Fruit fly (Drosophila melanogaster) whole organism, embryonic: Measurements from ENCODE around the gene Polr1B.

Experiments used
- Adf1 ChIP-seq: fragments of 200-800 bp; sonication (Bioruptor generic); IDR thresholded peaks from 2 replicates; pipeline ENCODE4 v1.3.6; 2022; ENCODE audit warnings: missing biosample characterization, missing genetic modification characterization
- CG10274 ChIP-seq: fragments of 200-800 bp; sonication (Bioruptor generic); optimal IDR thresholded peaks from 3 replicates; lab custom pipeline; 2017; ENCODE audit warnings: missing biosample characterization, mild to moderate bottlenecking, missing genetic modification characterization
- CG10366 ChIP-seq: fragments of 200-800 bp; sonication (Bioruptor generic); IDR thresholded peaks from 2 replicates; pipeline ENCODE4 v1.3.6; 2022; ENCODE audit warnings: missing biosample characterization, missing genetic modification characterization
- CG10565 ChIP-seq: fragments of 200-800 bp; sonication (Bioruptor generic); optimal IDR thresholded peaks from 3 replicates; lab custom pipeline; 2016; ENCODE audit warnings: missing biosample characterization, mild to moderate bottlenecking, missing genetic modification characterization
- CG10654 ChIP-seq: fragments of 200-800 bp; sonication (Bioruptor generic); optimal IDR thresholded peaks from 2 replicates; lab custom pipeline; 2016; ENCODE audit warnings: missing biosample characterization, missing genetic modification characterization
- CG11723 ChIP-seq: fragments of 200-800 bp; sonication (Bioruptor generic); optimal IDR thresholded peaks from 2 replicates; lab custom pipeline; 2017; ENCODE audit warnings: missing biosample characterization, mild to moderate bottlenecking, missing genetic modification characterization
- CG12391 ChIP-seq: fragments of 200-800 bp; sonication (Bioruptor generic); optimal IDR thresholded peaks from 3 replicates; lab custom pipeline; 2018; ENCODE audit warnings: missing biosample characterization, mild to moderate bottlenecking, missing genetic modification characterization, moderate library complexity
- CG12769 ChIP-seq: fragments of 200-800 bp; sonication (Bioruptor generic); optimal IDR thresholded peaks from 2 replicates; lab custom pipeline; 2019; ENCODE audit warnings: missing biosample characterization, mild to moderate bottlenecking, missing genetic modification characterization, moderate library complexity
- CG13123 ChIP-seq: fragments of 200-800 bp; sonication (Bioruptor generic); optimal IDR thresholded peaks from 2 replicates; lab custom pipeline; 2016; ENCODE audit warnings: missing biosample characterization, missing genetic modification characterization
- CG17361 ChIP-seq: fragments of 200-800 bp; sonication (Bioruptor generic); IDR thresholded peaks from 3 replicates; pipeline ENCODE4 v1.3.6; 2022; ENCODE audit warnings: missing biosample characterization, missing genetic modification characterization
- CG2116 ChIP-seq: fragments of 200-800 bp; sonication (Bioruptor generic); optimal IDR thresholded peaks from 3 replicates; lab custom pipeline; 2018; ENCODE audit warnings: missing biosample characterization, mild to moderate bottlenecking, missing genetic modification characterization
- CG2202 ChIP-seq: fragments of 200-800 bp; sonication (Bioruptor generic); optimal IDR thresholded peaks from 2 replicates; lab custom pipeline; 2018; ENCODE audit warnings: missing biosample characterization, mild to moderate bottlenecking, missing genetic modification characterization
- CG2712 ChIP-seq: fragments of 200-800 bp; optimal IDR thresholded peaks from 3 replicates; lab custom pipeline; 2019; ENCODE audit warnings: missing biosample characterization, mild to moderate bottlenecking, missing genetic modification characterization, moderate library complexity
- CG30403 ChIP-seq: fragments of 200-800 bp; sonication (Bioruptor generic); optimal IDR thresholded peaks from 3 replicates; lab custom pipeline; 2016; ENCODE audit warnings: missing biosample characterization, missing genetic modification characterization
- CG30431 ChIP-seq: fragments of 200-800 bp; sonication (Bioruptor generic); optimal IDR thresholded peaks from 2 replicates; lab custom pipeline; 2017; ENCODE audit warnings: missing biosample characterization, missing genetic modification characterization
- CG3995 ChIP-seq: fragments of 200-800 bp; sonication (Bioruptor generic); optimal IDR thresholded peaks from 3 replicates; lab custom pipeline; 2016; ENCODE audit warnings: missing biosample characterization, missing genetic modification characterization
- CG4282 ChIP-seq: fragments of 200-800 bp; sonication (Bioruptor generic); optimal IDR thresholded peaks from 2 replicates; lab custom pipeline; 2016; ENCODE audit warnings: missing biosample characterization, missing genetic modification characterization
- CG4404 ChIP-seq: fragments of 200-800 bp; sonication (Bioruptor generic); IDR thresholded peaks from 2 replicates; pipeline ENCODE4 v1.3.6; 2022; ENCODE audit warnings: missing biosample characterization, missing genetic modification characterization
- CG6175 ChIP-seq: fragments of 200-800 bp; sonication (Bioruptor generic); IDR thresholded peaks from 3 replicates; pipeline ENCODE4 v1.3.6; 2022; ENCODE audit warnings: missing biosample characterization, missing genetic modification characterization
- CG6683 ChIP-seq: fragments of 200-800 bp; sonication (Bioruptor generic); optimal IDR thresholded peaks from 2 replicates; lab custom pipeline; 2017; ENCODE audit warnings: missing biosample characterization, mild to moderate bottlenecking, missing genetic modification characterization, missing genetic modification reagents
- CG6765 ChIP-seq: fragments of 200-800 bp; sonication (Bioruptor generic); optimal IDR thresholded peaks from 3 replicates; lab custom pipeline; 2017; ENCODE audit warnings: missing biosample characterization, mild to moderate bottlenecking, missing genetic modification characterization
- CG7372 ChIP-seq: fragments of 200-800 bp; sonication (Bioruptor generic); IDR thresholded peaks from 2 replicates; pipeline ENCODE4 v1.3.6; 2022; ENCODE audit warnings: missing biosample characterization, missing genetic modification characterization
- CG7963 ChIP-seq: fragments of 200-800 bp; sonication (Bioruptor generic); IDR thresholded peaks from 3 replicates; pipeline ENCODE4 v1.3.6; 2022; ENCODE audit warnings: missing biosample characterization, missing genetic modification characterization; ENCODE audit not compliant: partially characterized antibody
- CG8359 ChIP-seq: fragments of 200-800 bp; sonication (Bioruptor generic); optimal IDR thresholded peaks from 2 replicates; lab custom pipeline; 2017; ENCODE audit warnings: missing biosample characterization, mild to moderate bottlenecking, missing genetic modification characterization, borderline replicate concordance
- CG8388 ChIP-seq: fragments of 200-800 bp; sonication (Bioruptor generic); optimal IDR thresholded peaks from 2 replicates; lab custom pipeline; 2019; ENCODE audit warnings: missing biosample characterization, mild to moderate bottlenecking, missing genetic modification characterization, moderate library complexity
- CTCF ChIP-seq: fragments of 200-800 bp; sonication (Bioruptor generic); optimal IDR thresholded peaks from 2 replicates; lab custom pipeline; 2017; ENCODE audit warnings: missing biosample characterization, mild to moderate bottlenecking, missing genetic modification characterization, moderate library complexity
- Deaf1 ChIP-seq: fragments of 200-800 bp; optimal IDR thresholded peaks from 3 replicates; lab custom pipeline; 2019; ENCODE audit warnings: missing biosample characterization, mild to moderate bottlenecking, missing genetic modification characterization, moderate library complexity
- HLH4C ChIP-seq: fragments of 200-800 bp; sonication (Bioruptor generic); IDR thresholded peaks from 3 replicates; pipeline ENCODE4 v1.3.6; 2022; ENCODE audit warnings: missing biosample characterization, missing genetic modification characterization; ENCODE audit not compliant: partially characterized antibody
- Max ChIP-seq: fragments of 200-800 bp; sonication (Bioruptor generic); optimal IDR thresholded peaks from 2 replicates; lab custom pipeline; 2016; ENCODE audit warnings: missing biosample characterization, mild to moderate bottlenecking, missing genetic modification characterization
- NFAT ChIP-seq: fragments of 200-800 bp; sonication (Bioruptor generic); IDR thresholded peaks from 2 replicates; pipeline ENCODE4 v1.3.6; 2022; ENCODE audit warnings: missing biosample characterization, missing genetic modification characterization
- Nf-YA ChIP-seq: fragments of 200-800 bp; sonication (Bioruptor generic); IDR thresholded peaks from 2 replicates; pipeline ENCODE4 v1.3.6; 2022; ENCODE audit warnings: missing biosample characterization, missing genetic modification characterization
- Optix ChIP-seq: fragments of 200-800 bp; sonication (Bioruptor generic); IDR thresholded peaks from 3 replicates; pipeline ENCODE4 v1.3.6; 2022; ENCODE audit warnings: missing biosample characterization, missing genetic modification characterization
- Poxn ChIP-seq: fragments of 200-800 bp; sonication (Bioruptor generic); IDR thresholded peaks from 2 replicates; pipeline ENCODE4 v1.3.6; 2022; ENCODE audit warnings: missing biosample characterization, missing genetic modification characterization
- Sox102F ChIP-seq: fragments of 200-800 bp; sonication (Bioruptor generic); optimal IDR thresholded peaks from 2 replicates; lab custom pipeline; 2018; ENCODE audit warnings: missing biosample characterization, mild to moderate bottlenecking, missing genetic modification characterization, moderate library complexity
- bigmax ChIP-seq: fragments of 200-800 bp; sonication (Bioruptor generic); optimal IDR thresholded peaks from 2 replicates; lab custom pipeline; 2018; ENCODE audit warnings: missing biosample characterization, mild to moderate bottlenecking, missing genetic modification characterization
- cato ChIP-seq: fragments of 200-800 bp; sonication (Bioruptor generic); optimal IDR thresholded peaks from 2 replicates; lab custom pipeline; 2016; ENCODE audit warnings: missing biosample characterization, missing genetic modification characterization, borderline replicate concordance
- emc ChIP-seq: fragments of 200-800 bp; sonication (Bioruptor generic); optimal IDR thresholded peaks from 2 replicates; lab custom pipeline; 2016; ENCODE audit warnings: missing biosample characterization, missing genetic modification characterization
- ewg ChIP-seq: fragments of 200-800 bp; sonication (Bioruptor generic); optimal IDR thresholded peaks from 3 replicates; lab custom pipeline; 2017; ENCODE audit warnings: mild to moderate bottlenecking, missing biosample characterization, missing genetic modification reagents, missing genetic modification characterization
- gsb-n ChIP-seq: fragments of 200-800 bp; sonication (Bioruptor generic); optimal IDR thresholded peaks from 3 replicates; lab custom pipeline; 2018; ENCODE audit warnings: missing biosample characterization, mild to moderate bottlenecking, missing genetic modification characterization
- jing ChIP-seq: fragments of 200-800 bp; sonication (Bioruptor generic); optimal IDR thresholded peaks from 2 replicates; lab custom pipeline; 2018; ENCODE audit warnings: missing biosample characterization, mild to moderate bottlenecking, missing genetic modification characterization
- lola ChIP-seq, 3 experiments: fragments of >200 bp in 2 of 3; fragments of 200-800 bp in 1 of 3; sonication (Bioruptor generic) in 1 of 3; optimal IDR thresholded peaks; 2 replicates each; lab custom pipeline; 2017 to 2019; ENCODE audit warnings: missing biosample characterization in 3 of 3, missing genetic modification characterization in 3 of 3, mild to moderate bottlenecking in 1 of 3, moderate library complexity in 1 of 3
- onecut ChIP-seq: fragments of 200-800 bp; sonication (Bioruptor generic); IDR thresholded peaks from 2 replicates; pipeline ENCODE4 v1.3.6; 2022; ENCODE audit warnings: missing biosample characterization, missing genetic modification characterization
- p53 ChIP-seq: fragments of 200-800 bp; sonication (Bioruptor generic); optimal IDR thresholded peaks from 2 replicates; lab custom pipeline; 2016; ENCODE audit warnings: missing biosample characterization, missing genetic modification characterization
- phol ChIP-seq: fragments of 200-800 bp; sonication (Bioruptor generic); optimal IDR thresholded peaks from 3 replicates; lab custom pipeline; 2018; ENCODE audit warnings: missing biosample characterization, mild to moderate bottlenecking, missing genetic modification characterization, moderate library complexity
- scrt ChIP-seq: fragments of 200-800 bp; sonication (Bioruptor generic); optimal IDR thresholded peaks from 2 replicates; lab custom pipeline; 2018; ENCODE audit warnings: missing biosample characterization, mild to moderate bottlenecking, missing genetic modification characterization, moderate library complexity
- sqz ChIP-seq: fragments of 200-800 bp; sonication (Bioruptor generic); optimal IDR thresholded peaks from 3 replicates; lab custom pipeline; 2018; ENCODE audit warnings: missing biosample characterization, mild to moderate bottlenecking, missing genetic modification characterization
- sr ChIP-seq: fragments of 200-800 bp; sonication (Bioruptor generic); IDR thresholded peaks from 3 replicates; pipeline ENCODE4 v1.3.6; 2022; ENCODE audit warnings: missing biosample characterization, missing genetic modification characterization
- tup ChIP-seq: fragments of 200-800 bp; sonication (Bioruptor generic); optimal IDR thresholded peaks from 2 replicates; lab custom pipeline; 2016; ENCODE audit warnings: missing biosample characterization, mild to moderate bottlenecking, missing genetic modification characterization, moderate library complexity
- wdn ChIP-seq: fragments of 200-800 bp; sonication (Bioruptor generic); IDR thresholded peaks from 2 replicates; pipeline ENCODE4 v1.3.6; 2022; ENCODE audit warnings: missing biosample characterization, missing genetic modification characterization

Gene Polr1B

dm6 chr2L:441927-442691 lies 38.0 kb downstream of the Polr1B start (continued):
- TF ChIP-seq CG12391 (tag; lab: Kevin White, UChicago) (peak; percentile 87), CG10274 (GFP tag; lab: Kevin White, UChicago) (no peak), onecut (GFP tag; lab: Robert Waterston, UW) (peak; percentile 80), CG17361 (peak; percentile 84), CG7963 (GFP tag; lab: Robert Waterston, UW) (no peak), CG10654 (peak; percentile 85), scrt (no peak), CG10565 (peak; percentile 25), sqz (GFP tag; lab: Kevin White, UChicago) (peak; percentile 45), bigmax (GFP tag; lab: Kevin White, UChicago) (no peak), CG11723 (GFP tag; lab: Kevin White, UChicago) (peak; percentile 66), CG2202 (tag; lab: Kevin White, UChicago) (peak; percentile 81), Sox102F (GFP tag; lab: Kevin White, UChicago) (peak; percentile 90), CG2712 (tag; lab: Kevin White, UChicago) (peak; percentile 92), CG8388 (GFP tag; lab: Kevin White, UChicago) (peak; percentile 78), HLH4C (GFP tag; lab: Robert Waterston, UW) (no peak), cato (peak; percentile 73), CG12769 (tag; lab: Kevin White, UChicago) (peak; percentile 80), CG4404 (peak; percentile 83), CG3995 (GFP tag; lab: Kevin White, UChicago) (no peak), NFAT (no peak), wdn (GFP tag; lab: Robert Waterston, UW) (peak; percentile 27; the same call in 1 of the 2 replicates), CG6683 (GFP tag; lab: Kevin White, UChicago) (no peak), emc (GFP tag; lab: Kevin White, UChicago) (peak; percentile 53), CG7372 (GFP tag; lab: Robert Waterston, UW) (peak; percentile 42; the same call in 1 of the 2 replicates), p53 (GFP tag; lab: Kevin White, UChicago) (peak; percentile 72), tup (GFP tag; lab: Kevin White, UChicago) (peak; percentile 59), CG10366 (peak; percentile 84), CG2116 (peak; percentile 44), CG30403 (peak; percentile 78), CG6175 (peak; percentile 11; the same call in 1 of the 3 replicates), Nf-YA (GFP tag; lab: Robert Waterston, UW) (peak; percentile 71), CG8359 (GFP tag; lab: Kevin White, UChicago) (peak; percentile 56), CG30431 (GFP tag; lab: Kevin White, UChicago) (peak; percentile 85), Adf1 (GFP tag; lab: Robert Waterston, UW) (no peak), Optix (GFP tag; lab: Robert Waterston, UW) (peak; percentile 92), Poxn (no peak), Deaf1 (peak; percentile 24), CTCF (GFP tag; lab: Kevin White, UChicago) (no peak), gsb-n (tag; lab: Kevin White, UChicago) (peak; percentile 86), phol (tag; lab: Kevin White, UChicago) (peak; percentile 88), CG4282 (GFP tag; lab: Kevin White, UChicago) (peak; percentile 50), CG6765 (GFP tag; lab: Kevin White, UChicago) (no peak), lola (GFP tag; optimal IDR thresholded peaks at IDR 0.05; lab: Kevin White, UChicago) (peak in 1 of 3 experiments; percentile 82), jing (GFP tag; lab: Kevin White, UChicago) (peak; percentile 80), Max (GFP tag; lab: Kevin White, UChicago) (peak; percentile 31), ewg (peak; percentile 75), sr (GFP tag; lab: Robert Waterston, UW) (peak; percentile 81), CG13123 (GFP tag; lab: Kevin White, UChicago) (peak; percentile 63)
